Fruit fly (Drosophila melanogaster) S2 (cell line): Measurements from ENCODE around the gene CG1105.
A peak's percentile ranks its signal among the peaks of the same experiment; 100 is the strongest.

Experiments used
- CG8478 ChIP-seq: fragments of >200 bp; optimal IDR thresholded peaks from 2 replicates; lab custom pipeline; 2018
- CTCF ChIP-seq, 2 experiments: fragments of >200 bp; optimal IDR thresholded peaks; 2 replicates each; lab custom pipeline; 2018

The CG1105 gene

DNA sequence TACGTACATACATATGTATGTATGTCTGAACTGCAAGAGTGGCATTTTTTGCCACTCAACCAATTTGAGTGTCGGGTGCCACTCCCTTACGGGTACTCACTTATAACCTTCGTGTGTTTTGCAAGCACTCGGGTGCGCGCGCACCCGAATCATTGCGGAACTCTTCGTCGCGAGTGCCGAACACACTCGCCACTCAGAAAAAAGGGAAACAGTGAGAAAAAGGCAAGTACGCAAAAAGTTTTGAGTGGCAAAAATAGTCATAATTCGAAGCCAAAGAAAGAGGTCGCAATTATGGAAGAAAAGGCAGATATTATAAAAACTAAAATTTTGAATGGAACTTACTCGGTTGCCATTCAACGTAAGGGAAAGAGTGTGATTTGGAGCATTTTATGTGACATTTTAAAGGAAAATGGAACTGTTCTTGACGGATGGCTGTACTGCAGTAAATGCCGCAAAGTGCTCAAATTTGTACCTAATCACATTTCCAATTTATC lies 23.4 kb upstream of the CG1105 start:
- TF ChIP-seq CG8478 (lab: Kevin White, UChicago) (no peak), CTCF (optimal IDR thresholded peaks at IDR 0.05; lab: Kevin White, UChicago) (no peak)

DNA sequence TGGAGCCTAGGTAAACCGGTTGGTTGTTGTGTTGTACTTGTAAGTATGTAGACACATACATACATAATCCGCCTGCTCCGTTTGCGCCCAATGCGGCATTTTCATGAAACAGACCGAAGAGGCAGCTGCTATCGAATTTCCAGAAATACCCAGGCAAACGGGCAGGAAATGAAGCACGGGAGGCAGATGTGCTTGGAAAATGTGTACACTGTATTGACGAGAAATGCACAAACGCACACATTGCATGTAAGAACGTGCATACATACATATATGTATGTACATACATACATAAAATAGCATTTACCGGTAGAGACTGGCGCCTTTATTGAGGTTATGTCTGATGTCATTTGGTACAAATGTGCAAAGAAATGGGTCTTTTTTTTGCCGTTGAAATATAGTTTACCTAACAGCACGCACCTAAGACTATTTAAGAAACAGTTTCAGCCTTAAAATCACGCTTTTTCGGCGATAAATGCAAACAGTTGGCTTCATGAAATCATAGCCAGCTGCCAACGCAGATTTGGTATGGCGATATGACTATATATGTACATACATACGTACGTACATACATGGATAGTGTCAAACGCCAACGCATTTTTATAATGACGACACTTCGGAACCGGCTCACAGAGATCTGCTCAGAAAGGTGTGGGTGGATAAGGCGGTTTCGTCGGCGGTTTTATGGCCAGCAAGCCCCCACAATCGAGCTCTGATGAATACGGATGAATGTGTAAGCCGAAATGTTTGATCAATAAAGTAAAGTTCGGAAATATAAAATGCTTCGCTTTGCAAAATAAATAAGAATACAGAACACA lies 22.8 kb upstream of the CG1105 start:
- no peak for TF ChIP-seq CTCF (optimal IDR thresholded peaks at IDR 0.05; lab: Kevin White, UChicago)
- TF ChIP-seq CG8478 (lab: Kevin White, UChicago), result no peak

DNA sequence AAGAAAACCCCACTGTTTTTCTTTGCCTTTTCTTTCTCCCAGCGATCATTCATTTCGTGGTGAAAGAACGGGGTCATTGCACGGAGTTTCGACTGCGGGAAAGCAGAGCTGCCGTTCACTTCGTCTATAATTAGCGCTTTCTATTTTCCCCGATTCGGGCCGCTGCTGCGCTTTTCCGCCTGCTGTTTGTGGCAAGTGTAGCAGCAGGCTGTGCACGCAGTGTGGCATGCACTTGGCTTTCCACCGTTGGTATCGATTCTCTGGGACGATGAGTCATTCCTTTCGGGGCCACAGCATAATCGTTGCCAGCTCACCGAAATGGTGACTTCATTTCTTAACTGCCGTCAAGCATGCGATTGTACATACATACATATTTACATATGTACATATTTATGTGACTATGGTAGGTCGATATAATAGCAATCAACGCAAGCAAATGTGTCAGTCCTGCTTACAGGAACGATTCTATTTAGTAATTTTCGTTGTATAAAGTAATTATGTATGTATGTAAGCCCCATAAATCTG lies 22.0 kb upstream of the CG1105 start:
- TF ChIP-seq CTCF (optimal IDR thresholded peaks at IDR 0.05; lab: Kevin White, UChicago) (peak in 1 of 2 experiments; percentile 17), CG8478 (lab: Kevin White, UChicago) (no peak)

DNA sequence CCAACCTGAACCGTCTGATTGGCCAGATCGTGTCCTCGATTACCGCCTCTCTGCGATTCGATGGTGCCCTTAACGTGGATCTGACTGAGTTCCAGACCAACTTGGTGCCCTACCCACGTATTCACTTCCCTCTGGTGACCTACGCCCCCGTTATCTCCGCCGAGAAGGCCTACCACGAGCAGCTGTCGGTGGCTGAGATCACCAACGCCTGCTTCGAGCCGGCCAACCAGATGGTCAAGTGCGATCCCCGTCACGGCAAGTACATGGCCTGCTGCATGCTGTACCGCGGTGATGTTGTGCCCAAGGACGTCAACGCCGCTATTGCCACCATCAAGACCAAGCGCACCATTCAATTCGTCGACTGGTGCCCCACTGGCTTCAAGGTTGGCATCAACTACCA lies 21.0 kb upstream of the CG1105 start:
- TF ChIP-seq CG8478 (lab: Kevin White, UChicago) (no peak), CTCF (optimal IDR thresholded peaks at IDR 0.05; lab: Kevin White, UChicago) (no peak)

DNA sequence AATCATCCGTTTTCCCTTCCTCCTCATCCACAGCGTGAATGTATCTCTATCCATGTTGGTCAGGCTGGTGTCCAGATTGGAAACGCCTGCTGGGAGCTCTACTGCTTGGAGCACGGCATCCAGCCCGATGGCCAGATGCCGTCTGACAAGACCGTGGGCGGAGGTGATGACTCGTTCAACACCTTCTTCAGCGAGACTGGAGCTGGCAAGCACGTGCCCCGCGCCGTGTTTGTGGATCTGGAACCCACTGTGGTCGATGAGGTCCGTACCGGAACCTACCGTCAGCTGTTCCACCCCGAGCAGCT lies 20.2 kb upstream of the CG1105 start:
- TF ChIP-seq CTCF (optimal IDR thresholded peaks at IDR 0.05; lab: Kevin White, UChicago) (no peak), CG8478 (lab: Kevin White, UChicago) (no peak)

DNA sequence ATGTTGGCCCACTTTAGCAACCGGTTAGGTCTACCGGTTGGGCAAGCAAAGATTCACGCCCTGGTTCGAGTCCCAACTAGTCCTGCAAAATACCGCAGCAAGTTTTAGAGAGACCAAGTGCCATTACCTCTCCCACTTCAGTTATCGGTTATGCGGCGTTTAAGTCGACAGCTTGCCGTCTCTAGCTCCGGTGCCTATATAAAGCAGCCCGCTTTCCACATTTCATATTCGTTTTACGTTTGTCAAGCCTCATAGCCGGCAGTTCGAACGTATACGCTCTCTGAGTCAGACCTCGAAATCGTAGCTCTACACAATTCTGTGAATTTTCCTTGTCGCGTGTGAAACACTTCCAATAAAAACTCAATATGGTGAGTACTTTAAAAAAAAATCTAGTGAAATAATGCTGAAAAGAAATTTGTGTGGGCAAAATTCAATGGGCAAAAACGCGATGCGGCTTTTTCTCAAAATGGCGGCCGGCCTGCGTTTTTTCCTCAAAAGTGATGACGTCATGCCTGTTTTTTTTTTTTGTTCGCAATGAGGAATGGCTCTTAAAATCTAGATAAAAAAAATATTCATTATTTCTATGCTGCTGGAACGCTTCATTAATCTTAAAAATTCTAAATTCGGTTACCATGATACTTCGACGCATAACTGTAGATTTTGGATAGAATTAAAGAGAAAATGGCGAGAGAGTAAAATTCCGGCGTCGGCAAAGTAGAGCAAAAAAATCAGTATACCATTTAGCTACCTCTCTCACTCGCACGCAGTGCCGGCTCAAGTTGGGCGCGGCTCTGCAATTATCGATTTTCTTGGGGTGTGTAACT lies 19.7 kb upstream of the CG1105 start, which contains the start of gene alphaTub84B:
alphaTub84B (plus strand) TSS at position 223 of the 824 bp plus-strand sequence.
- TF ChIP-seq CTCF (optimal IDR thresholded peaks at IDR 0.05; lab: Kevin White, UChicago), result peak; percentile 49 to 59
- no peak for TF ChIP-seq CG8478 (lab: Kevin White, UChicago)

DNA sequence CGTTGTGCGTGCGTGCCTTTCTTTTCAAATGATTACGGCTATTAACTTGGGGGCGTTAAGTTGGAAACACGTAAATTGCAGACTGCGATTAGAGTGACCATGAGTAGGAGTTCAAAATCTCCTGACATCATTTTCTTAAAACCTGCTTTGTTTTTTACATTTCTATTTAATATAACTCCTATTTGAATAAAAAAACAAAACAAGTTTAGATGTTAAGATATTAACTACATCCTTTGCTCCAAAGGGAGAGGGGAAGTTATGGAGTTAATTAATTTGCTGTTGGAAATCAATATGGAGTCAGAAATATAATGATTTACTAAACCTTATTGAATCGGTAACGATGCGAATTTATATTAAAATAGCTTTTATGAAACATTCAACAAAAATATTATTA lies 19.0 kb upstream of the CG1105 start, which contains the start of gene Tailor:
Tailor (minus strand) TSS at position 101 of the 394 bp plus-strand sequence.
- TF ChIP-seq CG8478 (lab: Kevin White, UChicago), result no peak
- TF ChIP-seq CTCF (optimal IDR thresholded peaks at IDR 0.05; lab: Kevin White, UChicago), result no peak

DNA sequence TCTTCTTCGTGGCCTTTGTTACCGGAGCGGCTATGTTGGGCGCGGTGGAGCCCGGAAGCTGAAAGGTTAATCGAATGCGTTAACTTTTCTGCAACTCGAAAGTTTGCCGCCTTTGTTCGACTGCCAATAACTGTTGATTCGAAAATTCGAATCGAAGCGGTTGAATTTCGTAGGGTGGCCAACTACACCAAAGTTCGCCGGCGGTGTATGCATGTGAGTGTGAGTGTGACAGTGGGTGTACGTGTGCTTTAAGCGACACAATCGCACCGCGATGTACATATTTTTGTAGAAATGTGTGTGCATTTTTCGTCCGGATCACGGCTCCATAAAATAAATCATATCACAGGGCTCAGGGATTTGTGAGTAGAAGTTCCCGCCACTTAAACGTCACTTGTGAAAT lies 18.5 kb upstream of the CG1105 start:
- no peak for TF ChIP-seq CG8478 (lab: Kevin White, UChicago)
- no peak for TF ChIP-seq CTCF (optimal IDR thresholded peaks at IDR 0.05; lab: Kevin White, UChicago)

DNA sequence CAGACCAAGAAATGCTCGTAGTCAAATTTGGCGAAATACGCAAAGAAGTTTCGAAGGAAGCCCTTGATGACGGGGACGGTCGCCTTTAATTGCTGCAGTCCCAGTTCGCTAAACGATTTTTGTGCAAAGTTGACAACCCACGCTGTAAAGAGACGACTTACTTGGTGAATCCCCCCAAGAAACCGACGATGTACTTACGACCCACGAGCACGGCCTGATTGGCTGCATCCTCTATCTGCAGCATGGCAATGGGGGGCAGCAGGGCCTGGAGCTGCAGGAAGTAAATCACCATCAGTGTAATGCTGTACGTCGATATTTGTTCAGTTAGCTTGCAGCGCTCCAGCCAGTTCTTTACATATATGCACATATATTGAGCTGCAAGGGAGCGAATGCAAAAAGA lies 16.8 kb upstream of the CG1105 start:
- TF ChIP-seq CG8478 (lab: Kevin White, UChicago) (no peak), CTCF (optimal IDR thresholded peaks at IDR 0.05; lab: Kevin White, UChicago) (no peak)

DNA sequence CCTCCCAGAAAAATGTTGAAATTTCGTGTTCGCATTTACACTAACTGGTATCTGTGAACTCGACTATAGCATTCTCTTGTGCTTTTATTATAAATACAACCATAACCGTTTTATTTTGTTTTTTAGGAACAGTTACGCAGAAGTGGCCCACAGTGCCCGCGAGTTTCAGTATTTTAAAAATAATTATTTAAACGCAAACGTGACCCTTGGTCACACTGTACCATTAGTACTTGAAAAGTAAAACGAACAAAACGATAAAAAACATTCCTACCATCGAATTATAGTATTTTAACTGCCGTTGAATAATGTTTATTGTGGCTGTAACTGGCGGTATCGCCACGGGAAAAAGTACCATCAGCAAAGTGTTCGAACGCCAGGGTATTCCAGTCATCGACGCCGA lies 15.0 kb upstream of the CG1105 start, which contains the start of gene Dpck:
Dpck (plus strand) TSS at position 211 of the 400 bp plus-strand sequence.
- no peak for TF ChIP-seq CG8478 (lab: Kevin White, UChicago)
- TF ChIP-seq CTCF (optimal IDR thresholded peaks at IDR 0.05; lab: Kevin White, UChicago), result no peak

DNA sequence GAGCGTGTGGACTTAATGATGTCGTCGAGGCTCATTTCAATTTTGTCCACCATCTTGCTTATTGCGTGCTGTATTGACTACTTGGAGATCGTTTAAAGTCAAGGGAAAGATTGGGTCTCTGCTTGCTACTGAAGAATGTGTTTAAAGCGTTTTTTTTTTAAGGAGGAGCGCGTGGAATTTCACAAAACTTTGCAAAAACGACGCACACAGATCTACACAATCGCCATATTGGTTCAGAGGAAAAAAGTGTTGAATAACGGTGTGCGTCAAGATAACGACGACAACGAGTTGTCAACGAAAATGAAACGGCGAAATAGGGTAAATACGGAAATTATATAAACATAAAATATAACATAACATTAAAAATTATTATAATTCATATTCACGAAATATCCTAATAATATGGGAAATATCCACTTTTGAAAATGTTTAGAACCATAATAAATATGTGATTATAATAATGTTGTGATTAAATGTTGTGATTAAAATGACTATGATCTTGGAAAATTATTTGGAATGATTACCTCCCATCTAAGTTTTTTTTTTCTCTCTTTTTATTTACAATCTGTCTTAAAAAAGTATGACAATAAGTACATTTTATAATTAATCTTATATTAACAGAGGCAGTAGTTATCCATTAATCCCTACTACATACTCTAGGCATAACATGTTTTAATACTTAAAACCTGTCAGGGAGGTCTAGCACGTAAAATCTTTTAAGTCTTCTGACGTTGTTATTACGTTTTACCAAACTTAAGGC lies 13.4 kb upstream of the CG1105 start, which contains the start of gene Ref1:
Ref1 (minus strand) TSS at position 231 of the 760 bp plus-strand sequence.
- TF ChIP-seq CTCF (optimal IDR thresholded peaks at IDR 0.05; lab: Kevin White, UChicago) (no peak), CG8478 (lab: Kevin White, UChicago) (no peak)

DNA sequence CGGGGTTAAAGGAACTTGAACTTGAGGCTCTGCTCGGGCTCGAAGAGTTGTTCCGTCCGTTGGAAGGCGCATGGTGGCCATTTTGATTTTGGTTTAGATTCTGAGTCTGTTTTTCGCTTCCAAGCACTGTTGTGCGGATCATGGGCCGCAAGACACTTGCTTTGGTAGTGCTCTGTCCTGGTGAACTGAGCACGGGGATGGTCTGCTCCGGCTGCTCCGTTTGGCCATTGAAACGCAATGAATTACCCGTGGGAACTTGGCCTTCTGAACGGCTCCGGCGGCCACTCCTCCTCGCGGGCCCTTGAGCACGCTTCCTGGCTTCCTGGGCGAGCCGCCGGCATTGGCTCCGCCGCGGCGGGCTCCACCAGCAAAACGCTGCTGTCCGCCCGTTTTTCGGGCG lies 12.8 kb upstream of the CG1105 start:
- TF ChIP-seq CG8478 (lab: Kevin White, UChicago) (no peak), CTCF (optimal IDR thresholded peaks at IDR 0.05; lab: Kevin White, UChicago) (no peak)

DNA sequence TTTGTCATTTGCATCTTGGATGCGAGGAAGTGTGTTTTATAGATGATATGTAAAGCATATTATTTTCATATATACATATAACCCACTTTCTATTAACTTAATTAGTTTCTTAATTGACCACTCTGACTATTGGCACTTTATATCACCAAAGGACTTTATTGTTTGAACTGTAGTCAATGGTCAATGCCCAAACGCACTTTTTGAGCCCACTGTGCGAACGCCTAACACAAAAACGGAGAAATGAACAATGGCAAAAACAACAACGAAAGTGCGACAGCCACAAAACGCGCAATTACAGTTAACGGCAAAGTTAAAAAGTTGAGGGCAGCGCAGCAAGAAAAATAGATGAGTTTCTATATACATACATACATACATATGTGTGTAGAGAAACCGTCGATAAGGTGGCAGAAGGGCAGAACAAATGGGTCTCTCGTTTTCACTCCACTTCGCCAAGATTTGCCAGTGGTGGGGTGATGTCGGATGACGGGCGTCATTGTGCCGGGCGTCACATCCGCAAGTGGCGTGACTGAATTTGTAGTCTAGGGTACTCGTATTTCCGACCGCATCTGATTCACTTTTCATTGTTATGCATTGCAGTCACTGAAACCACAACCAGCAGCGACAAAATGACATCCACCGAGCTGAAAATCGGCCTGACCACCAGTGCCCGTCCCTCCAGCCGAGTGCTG lies 9.5 kb upstream of the CG1105 start:
- TF ChIP-seq CTCF (optimal IDR thresholded peaks at IDR 0.05; lab: Kevin White, UChicago), result no peak
